Worm (Caenorhabditis elegans) whole organism, L1 larva: Measurements from ENCODE around the gene F44D12.10.

Experiments
- C16A3.4 ChIP-seq: fragments of 150-350 bp; optimal IDR thresholded peaks from 2 replicates; lab custom pipeline; 2014; ENCODE audit warnings: missing biosample characterization, missing genetic modification characterization
- blmp-1 ChIP-seq: fragments of 150-350 bp; optimal IDR thresholded peaks from 2 replicates; lab custom pipeline; 2014; ENCODE audit warnings: missing biosample characterization, missing genetic modification characterization
- egl-27 ChIP-seq, 2 experiments: fragments of 150-350 bp in 1 of 2; sonication (generic microtip); optimal IDR thresholded peaks; 3 replicates each; lab custom pipeline; 2017 to 2018; ENCODE audit warnings: missing biosample characterization in 2 of 2, missing genetic modification characterization in 2 of 2, missing genetic modification reagents in 2 of 2
- hlh-17 ChIP-seq: fragments of 200-800 bp; sonication (Bioruptor generic); optimal IDR thresholded peaks from 2 replicates; lab custom pipeline; 2018; ENCODE audit warnings: missing genetic modification characterization, mild to moderate bottlenecking, missing compliant biosample characterization, moderate library complexity, borderline replicate concordance
- lin-15B ChIP-seq: fragments of 150-350 bp; sonication (generic microtip); optimal IDR thresholded peaks from 3 replicates; lab custom pipeline; 2014; ENCODE audit warnings: missing biosample characterization, missing genetic modification characterization
- lin-39 ChIP-seq: fragments of 150-350 bp; optimal IDR thresholded peaks from 2 replicates; lab custom pipeline; 2014; ENCODE audit warnings: missing biosample characterization, missing genetic modification reagents, missing genetic modification characterization
- lsy-2 ChIP-seq, 2 experiments: fragments of 150-350 bp; optimal IDR thresholded peaks; 2 replicates each; lab custom pipeline; 2014; ENCODE audit warnings: missing biosample characterization in 2 of 2, missing genetic modification characterization in 2 of 2
- nhr-71 ChIP-seq: sonication (generic microtip); optimal IDR thresholded peaks from 2 replicates; lab custom pipeline; 2016; ENCODE audit warnings: mild to moderate bottlenecking, missing genetic modification characterization, moderate library complexity, missing compliant biosample characterization
- nhr-76 ChIP-seq: sonication (generic microtip); optimal IDR thresholded peaks from 2 replicates; lab custom pipeline; 2017; ENCODE audit warnings: missing biosample characterization, missing genetic modification characterization
- swsn-7 ChIP-seq: sonication (generic microtip); optimal IDR thresholded peaks from 2 replicates; lab custom pipeline; 2016; ENCODE audit warnings: missing genetic modification characterization, missing compliant biosample characterization
- unc-62 ChIP-seq: fragments of 150-350 bp; optimal IDR thresholded peaks from 2 replicates; lab custom pipeline; 2014; ENCODE audit warnings: missing biosample characterization, missing genetic modification reagents, missing genetic modification characterization

ce11 chrIV:10053550-10053949 lies 16.7 kb upstream of the F44D12.10 start, which contains the start of gene srv-12:
- TF ChIP-seq nhr-76 (tag; lab: Kevin White, UChicago), result no peak
- TF ChIP-seq unc-62, result no peak
- TF ChIP-seq lin-15B (tag; lab: Kevin White, UChicago), result no peak
- TF ChIP-seq egl-27 (tag; optimal IDR thresholded peaks at IDR 0.05; lab: Kevin White, UChicago), result no peak
- TF ChIP-seq blmp-1 (tag; lab: Kevin White, UChicago), result no peak
- no peak for TF ChIP-seq lsy-2 (tag; optimal IDR thresholded peaks at IDR 0.05; lab: Kevin White, UChicago)
- TF ChIP-seq hlh-17 (GFP tag; lab: Kevin White, UChicago), result no peak
- TF ChIP-seq C16A3.4 (tag; lab: Kevin White, UChicago), result no peak
- no peak for TF ChIP-seq nhr-71
- no peak for TF ChIP-seq lin-39 (tag; lab: Kevin White, UChicago)
- no peak for TF ChIP-seq swsn-7
